Worm (Caenorhabditis elegans) whole organism, L2 larva: ENCODE measurements around the gene K08D8.6.

Source experiments
- C34F6.9 ChIP-seq: fragments of 150-350 bp; optimal IDR thresholded peaks from 2 replicates; lab custom pipeline; 2014; ENCODE audit warnings: missing biosample characterization, missing genetic modification characterization
- F13H6.1 ChIP-seq: sonication (generic microtip); optimal IDR thresholded peaks from 2 replicates; lab custom pipeline; 2016; ENCODE audit warnings: missing genetic modification characterization, missing compliant biosample characterization
- ZK546.5 ChIP-seq: sonication (generic microtip); optimal IDR thresholded peaks from 2 replicates; lab custom pipeline; 2017; ENCODE audit warnings: missing biosample characterization, missing genetic modification characterization
- alr-1 ChIP-seq: fragments of 150-350 bp; optimal IDR thresholded peaks from 2 replicates; lab custom pipeline; 2014; ENCODE audit warnings: missing biosample characterization, missing genetic modification characterization
- blmp-1 ChIP-seq: sonication (generic microtip); optimal IDR thresholded peaks from 2 replicates; lab custom pipeline; 2017; ENCODE audit warnings: missing genetic modification characterization, mild to moderate bottlenecking, missing compliant biosample characterization, antibody characterized with exemption, moderate library complexity; ENCODE audit not compliant: insufficient read depth
- ceh-16 ChIP-seq: fragments of 150-350 bp; optimal IDR thresholded peaks from 2 replicates; lab custom pipeline; 2014; ENCODE audit warnings: missing biosample characterization, missing genetic modification characterization
- ceh-82 ChIP-seq: fragments of 150-350 bp; optimal IDR thresholded peaks from 2 replicates; lab custom pipeline; 2014; ENCODE audit warnings: missing biosample characterization, missing genetic modification characterization
- dmd-4 ChIP-seq: sonication (generic microtip); optimal IDR thresholded peaks from 2 replicates; lab custom pipeline; 2017; ENCODE audit warnings: missing biosample characterization, missing genetic modification characterization
- elt-3 ChIP-seq: sonication (generic microtip); optimal IDR thresholded peaks from 2 replicates; lab custom pipeline; 2017; ENCODE audit warnings: missing biosample characterization, missing genetic modification characterization
- fos-1 ChIP-seq: fragments of 150-350 bp; optimal IDR thresholded peaks from 2 replicates; lab custom pipeline; 2014; ENCODE audit warnings: missing biosample characterization, missing genetic modification characterization
- gmeb-1 ChIP-seq: fragments of 150-350 bp; optimal IDR thresholded peaks from 2 replicates; lab custom pipeline; 2014; ENCODE audit warnings: missing biosample characterization, missing genetic modification characterization
- lin-13 ChIP-seq: fragments of 150-350 bp; optimal IDR thresholded peaks from 2 replicates; lab custom pipeline; 2014; ENCODE audit warnings: missing biosample characterization, missing genetic modification reagents, missing genetic modification characterization
- nhr-10 ChIP-seq: sonication (generic microtip); optimal IDR thresholded peaks from 2 replicates; lab custom pipeline; 2017; ENCODE audit warnings: missing biosample characterization, missing genetic modification characterization
- nhr-129 ChIP-seq: fragments of 150-350 bp; optimal IDR thresholded peaks from 2 replicates; lab custom pipeline; 2014; ENCODE audit warnings: missing biosample characterization, missing genetic modification characterization
- nhr-25 ChIP-seq: fragments of 150-350 bp; sonication (generic microtip); optimal IDR thresholded peaks from 3 replicates; lab custom pipeline; 2014; ENCODE audit warnings: missing biosample characterization, missing genetic modification characterization
- nhr-77 ChIP-seq: fragments of 150-350 bp; optimal IDR thresholded peaks from 2 replicates; lab custom pipeline; 2014; ENCODE audit warnings: missing biosample characterization, missing genetic modification characterization
- sem-4 ChIP-seq: fragments of 150-350 bp; optimal IDR thresholded peaks from 2 replicates; lab custom pipeline; 2014; ENCODE audit warnings: missing biosample characterization, missing genetic modification reagents, missing genetic modification characterization
- sma-9 ChIP-seq, 2 experiments: fragments of 150-350 bp in 1 of 2; sonication (generic microtip) in 1 of 2; optimal IDR thresholded peaks; 2 replicates each; lab custom pipeline; 2014 to 2016; ENCODE audit warnings: missing genetic modification characterization in 2 of 2, mild to moderate bottlenecking in 1 of 2, missing biosample characterization in 1 of 2, missing compliant biosample characterization in 1 of 2, missing genetic modification reagents in 1 of 2, moderate library complexity in 1 of 2
- snpc-4 ChIP-seq: fragments of 150-350 bp; optimal IDR thresholded peaks from 2 replicates; lab custom pipeline; 2014; ENCODE audit warnings: missing biosample characterization, missing genetic modification characterization
- unc-39 ChIP-seq: fragments of 150-350 bp; optimal IDR thresholded peaks from 2 replicates; lab custom pipeline; 2014; ENCODE audit warnings: missing biosample characterization, missing genetic modification characterization
- unc-62 ChIP-seq: fragments of 150-350 bp; optimal IDR thresholded peaks from 2 replicates; lab custom pipeline; 2014; ENCODE audit warnings: missing biosample characterization, missing genetic modification reagents, missing genetic modification characterization
- ztf-1 ChIP-seq: fragments of 200-800 bp; sonication (Bioruptor generic); conservative IDR thresholded peaks from 2 replicates; pipeline ENCODE4 v1.3.6; 2022; ENCODE audit warnings: missing genetic modification characterization, missing compliant biosample characterization
- ztf-11 ChIP-seq: sonication (generic microtip); optimal IDR thresholded peaks from 2 replicates; lab custom pipeline; 2017; ENCODE audit warnings: missing biosample characterization, missing genetic modification characterization
- ztf-4 ChIP-seq: fragments of 150-350 bp; optimal IDR thresholded peaks from 2 replicates; lab custom pipeline; 2014; ENCODE audit warnings: missing biosample characterization, missing genetic modification characterization

Gene K08D8.6

DNA sequence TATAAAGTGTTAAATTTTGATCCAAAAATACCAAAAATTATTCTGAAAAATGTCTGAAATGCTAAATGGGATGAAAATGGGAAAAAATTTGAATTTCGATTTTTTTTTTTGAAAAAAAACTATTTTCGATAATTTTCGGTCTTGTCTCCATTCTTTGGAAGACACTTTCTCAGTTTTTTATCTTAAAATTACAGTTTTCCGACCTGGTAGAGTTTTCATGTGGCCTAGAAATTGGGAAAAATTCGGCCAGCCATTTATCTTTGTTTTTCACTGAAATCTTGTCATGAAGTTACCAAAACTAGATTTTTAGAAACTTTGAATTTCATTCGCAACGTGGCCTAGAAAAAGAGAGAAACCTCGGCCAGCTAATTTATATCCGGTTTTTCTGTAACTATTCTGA lies 49.4 kb downstream of the K08D8.6 start:
- TF ChIP-seq ceh-82 (tag; lab: Kevin White, UChicago), result no peak
- no peak for TF ChIP-seq nhr-129 (tag; lab: Kevin White, UChicago)
- TF ChIP-seq unc-62 (GFP tag; lab: Kevin White, UChicago), result no peak
- TF ChIP-seq ztf-1 (GFP tag; lab: Robert Waterston, UW), result no peak
- TF ChIP-seq nhr-77 (tag; lab: Kevin White, UChicago), result no peak
- no peak for TF ChIP-seq snpc-4
- TF ChIP-seq nhr-10, result no peak
- TF ChIP-seq unc-39 (tag; lab: Kevin White, UChicago), result no peak
- no peak for TF ChIP-seq ceh-16 (tag; lab: Kevin White, UChicago)
- TF ChIP-seq fos-1 (tag; lab: Kevin White, UChicago), result no peak
- no peak for TF ChIP-seq lin-13 (GFP tag; lab: Kevin White, UChicago)
- no peak for TF ChIP-seq ztf-11 (tag; lab: Kevin White, UChicago)
- no peak for TF ChIP-seq ztf-4 (tag; lab: Kevin White, UChicago)

DNA sequence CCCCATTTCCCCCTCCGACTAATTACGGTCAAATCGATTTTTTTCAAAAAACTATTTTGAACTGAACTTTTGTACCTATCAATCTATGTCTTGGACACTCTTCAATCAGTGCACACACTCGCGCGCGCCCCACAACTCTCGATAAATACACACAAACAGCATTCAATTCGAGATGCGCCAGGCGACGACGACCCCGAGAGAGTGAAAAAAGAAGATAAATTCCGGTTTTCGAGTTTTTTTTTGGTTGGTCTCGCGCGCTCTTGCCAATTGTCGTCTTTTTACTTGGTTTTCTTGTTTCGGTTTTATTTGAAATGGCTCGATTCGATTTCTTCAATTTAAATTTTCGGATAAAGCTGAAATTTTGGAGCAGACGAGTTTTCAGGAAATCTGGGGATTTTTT lies 50.0 kb downstream of the K08D8.6 start:
- TF ChIP-seq C34F6.9 (tag; lab: Kevin White, UChicago), result no peak
- peak; percentile 49 for TF ChIP-seq F13H6.1
- no peak for TF ChIP-seq lin-13 (GFP tag; lab: Kevin White, UChicago)
- no peak for TF ChIP-seq alr-1 (tag; lab: Kevin White, UChicago)
- no peak for TF ChIP-seq gmeb-1 (tag; lab: Kevin White, UChicago)
- peak; percentile 41 for TF ChIP-seq nhr-129 (tag; lab: Kevin White, UChicago)
- peak; percentile 11 for TF ChIP-seq blmp-1 (tag; lab: Kevin White, UChicago)
- peak; percentile 39 for TF ChIP-seq sem-4
- peak; percentile 32 for TF ChIP-seq sma-9 (GFP tag; optimal IDR thresholded peaks at IDR 0.05; lab: Kevin White, UChicago)
- TF ChIP-seq sma-9 (tag; optimal IDR thresholded peaks at IDR 0.05; lab: Kevin White, UChicago), result no peak
- TF ChIP-seq dmd-4 (tag; lab: Kevin White, UChicago), result no peak
- peak; percentile 38 for TF ChIP-seq fos-1 (tag; lab: Kevin White, UChicago)
- TF ChIP-seq ZK546.5 (tag; lab: Kevin White, UChicago), result no peak
- TF ChIP-seq nhr-25, result peak; percentile 17
- TF ChIP-seq elt-3 (tag; lab: Kevin White, UChicago), result no peak
